Fruit fly (Drosophila melanogaster) whole organism, wandering third instar larva: ENCODE data around the gene CG4004.

ENCODE experiments used
- Hnf4 ChIP-seq: fragments of 200-800 bp; sonication (Bioruptor generic); optimal IDR thresholded peaks from 2 replicates; lab custom pipeline; 2016; ENCODE audit warnings: missing biosample characterization, mild to moderate bottlenecking, missing genetic modification characterization
- pan ChIP-seq: fragments of >200 bp; optimal IDR thresholded peaks from 2 replicates; lab custom pipeline; 2017
- psq ChIP-seq: fragments of 200-800 bp; sonication (Bioruptor generic); optimal IDR thresholded peaks from 3 replicates; lab custom pipeline; 2017; ENCODE audit warnings: missing biosample characterization, mild to moderate bottlenecking, missing genetic modification characterization, moderate library complexity

DNA sequence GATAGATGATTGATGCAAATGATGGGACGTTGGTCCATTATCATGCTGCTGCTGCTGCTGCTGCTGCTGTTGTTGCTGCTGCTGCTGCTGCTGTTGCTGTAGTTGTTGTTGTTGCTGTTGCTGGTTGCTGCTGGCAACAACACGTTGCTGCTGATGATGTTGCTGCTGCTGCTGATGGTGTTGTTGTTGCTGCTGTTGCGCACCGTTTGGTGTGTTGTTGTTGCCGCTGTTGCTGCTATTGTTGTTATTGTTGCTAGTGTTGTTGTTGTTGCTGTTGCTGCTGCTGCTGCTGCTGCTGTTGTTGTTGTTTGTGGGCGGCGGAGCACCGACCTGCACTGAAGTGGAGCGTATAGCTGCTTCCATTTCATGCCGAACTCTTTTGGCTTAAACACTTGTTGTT lies 12.9 kb upstream of the CG4004 start:
- TF ChIP-seq pan: no peak
- no peak for TF ChIP-seq Hnf4 (GFP tag; lab: Kevin White, UChicago)
- no peak for TF ChIP-seq psq (GFP tag; lab: Kevin White, UChicago)
